Worm (Caenorhabditis elegans) whole organism, early embryonic: Measurements from ENCODE around the gene lec-9.

Experiments used
- F13C5.2 ChIP-seq: sonication (generic microtip); optimal IDR thresholded peaks from 2 replicates; lab custom pipeline; 2017; ENCODE audit warnings: mild to moderate bottlenecking, missing genetic modification characterization, inconsistent platforms, missing compliant biosample characterization
- ama-1 ChIP-seq: fragments of 150-350 bp; optimal IDR thresholded peaks from 2 replicates; lab custom pipeline; 2014
- ceh-36 ChIP-seq: sonication (generic microtip); optimal IDR thresholded peaks from 2 replicates; lab custom pipeline; 2016; ENCODE audit warnings: missing genetic modification characterization, inconsistent platforms, missing compliant biosample characterization
- ets-7 ChIP-seq: sonication (generic microtip); optimal IDR thresholded peaks from 2 replicates; lab custom pipeline; 2016; ENCODE audit warnings: missing genotype, missing genetic modification characterization, missing compliant biosample characterization
- flt-1 ChIP-seq: fragments of 200-800 bp; sonication (Bioruptor generic); IDR thresholded peaks from 2 replicates; pipeline ENCODE4 v1.3.6; 2022; ENCODE audit warnings: missing genetic modification characterization, missing compliant biosample characterization
- hnd-1 ChIP-seq: sonication (generic microtip); optimal IDR thresholded peaks from 2 replicates; lab custom pipeline; 2016; ENCODE audit warnings: missing genetic modification characterization, missing compliant biosample characterization
- pes-1 ChIP-seq: fragments of 200-800 bp; sonication (Bioruptor generic); IDR thresholded peaks from 2 replicates; pipeline ENCODE4 v1.3.6; 2022; ENCODE audit warnings: missing genetic modification reagents, missing genetic modification characterization, missing compliant biosample characterization
- sea-1 ChIP-seq: fragments of 200-800 bp; sonication (Bioruptor generic); conservative IDR thresholded peaks from 2 replicates; pipeline ENCODE4 v1.3.6; 2022; ENCODE audit warnings: missing genetic modification characterization, missing compliant biosample characterization
- tbx-11 ChIP-seq: fragments of 200-800 bp; sonication (Bioruptor generic); IDR thresholded peaks from 2 replicates; pipeline ENCODE4 v1.3.6; 2022; ENCODE audit warnings: missing genetic modification characterization, missing compliant biosample characterization
- tra-4 ChIP-seq: sonication (generic microtip); optimal IDR thresholded peaks from 2 replicates; lab custom pipeline; 2017; ENCODE audit warnings: missing genetic modification characterization, missing compliant biosample characterization

- TF ChIP-seq ceh-36 (tag; lab: Kevin White, UChicago) (no peak), ama-1 (lab: Kevin White, UChicago) (no peak), tbx-11 (no peak), flt-1 (GFP tag; lab: Robert Waterston, UW) (no peak), pes-1 (no peak), sea-1 (GFP tag; lab: Robert Waterston, UW) (no peak), tra-4 (tag; lab: Kevin White, UChicago) (no peak), F13C5.2 (tag; lab: Kevin White, UChicago) (peak; percentile 8), ets-7 (no peak), hnd-1 (tag; lab: Kevin White, UChicago) (no peak)
These were observed 38.1 kb upstream of the lec-9 start for ce11 chrX:17562195-17562594.
